Worm (Caenorhabditis elegans): ENCODE data around the gene F31B12.4.

F31B12.4 gene

DNA sequence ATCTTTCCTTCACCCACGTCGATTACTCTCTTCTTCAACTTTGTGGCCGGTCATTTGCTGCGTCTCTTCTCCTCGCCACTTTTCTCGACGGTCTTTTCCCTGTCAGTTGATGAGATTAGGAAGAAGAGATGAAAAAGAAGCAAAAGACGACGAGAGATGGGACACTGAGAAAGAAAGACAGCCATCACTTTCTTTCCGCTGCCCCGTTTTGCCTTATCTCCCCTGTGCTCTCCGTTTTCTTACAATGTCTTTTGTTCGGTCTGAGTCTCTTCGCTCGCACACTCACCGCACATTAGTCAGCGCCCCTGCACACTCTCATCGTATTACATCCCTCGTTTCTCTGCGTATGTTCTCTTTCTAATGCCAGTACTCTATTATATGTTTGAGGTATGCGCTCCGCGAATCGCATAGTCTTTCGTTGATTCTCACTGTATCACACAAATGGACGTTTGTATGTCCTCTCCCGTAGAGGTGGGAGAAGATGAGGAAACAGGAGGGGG lies 38.4 kb upstream of the F31B12.4 start (continued):
- TF ChIP-seq dpl-1 (GFP tag; optimal IDR thresholded peaks at IDR 0.05) (peak; percentile 38 to 59 (median 56)), lin-35 (GFP tag; optimal IDR thresholded peaks at IDR 0.05) (peak; percentile 68 to 85), pax-3 (tag; optimal IDR thresholded peaks at IDR 0.05) (peak; percentile 80), unc-130 (tag; optimal IDR thresholded peaks at IDR 0.05) (peak; percentile 87), aha-1 (tag; optimal IDR thresholded peaks at IDR 0.05) (peak; percentile 67), aly-2 (tag; optimal IDR thresholded peaks at IDR 0.05) (peak; percentile 26), nhr-237 (tag; optimal IDR thresholded peaks at IDR 0.05) (peak; percentile 91), isw-1 (GFP tag; IDR thresholded peaks at IDR 0.05) (peak; percentile 84), vab-15 (tag; optimal IDR thresholded peaks at IDR 0.05) (no peak), C34B4.2 (tag; optimal IDR thresholded peaks at IDR 0.05) (no peak), snpc-4 (tag; optimal IDR thresholded peaks at IDR 0.05) (peak; percentile 76), efl-3 (GFP tag; optimal IDR thresholded peaks at IDR 0.05) (no peak), mab-9 (GFP tag; IDR thresholded peaks at IDR 0.05) (peak; percentile 84), mef-2 (tag; optimal IDR thresholded peaks at IDR 0.05) (peak; percentile 91), egl-13 (tag; optimal IDR thresholded peaks at IDR 0.05) (peak; percentile 94), irx-1 (tag; optimal IDR thresholded peaks at IDR 0.05) (peak; percentile 96), lin-13 (GFP tag; optimal IDR thresholded peaks at IDR 0.05) (peak; percentile 93), ces-1 (GFP tag; optimal IDR thresholded peaks at IDR 0.05) (peak; percentile 82), nhr-47 (tag; optimal IDR thresholded peaks at IDR 0.05) (peak; percentile 98), tbx-2 (tag; optimal IDR thresholded peaks at IDR 0.05) (peak; percentile 99), nhr-71 (tag; optimal IDR thresholded peaks at IDR 0.05) (peak; percentile 100), egl-27 (tag; optimal IDR thresholded peaks at IDR 0.05) (peak; percentile 98), unc-30 (tag; optimal IDR thresholded peaks at IDR 0.05) (no peak), unc-98 (GFP tag; IDR thresholded peaks at IDR 0.05) (0 out of 2 replicates have a peak, but pooled peaks have one; percentile 16), lir-3 (tag; optimal IDR thresholded peaks at IDR 0.05; ENCODE audit: poor library complexity) (peak; percentile 87), C16A3.4 (tag; optimal IDR thresholded peaks at IDR 0.05) (peak; percentile 86), mep-1 (tag; optimal IDR thresholded peaks at IDR 0.05) (peak; percentile 87), nhr-11 (tag; optimal IDR thresholded peaks at IDR 0.05) (peak; percentile 93), ceh-82 (tag; optimal IDR thresholded peaks at IDR 0.05) (peak; percentile 29 to 86 (median 79)), lin-15B (tag; optimal IDR thresholded peaks at IDR 0.05) (no peak), ets-5 (GFP tag; IDR thresholded peaks at IDR 0.05) (no peak), swsn-7 (tag; optimal IDR thresholded peaks at IDR 0.05) (peak; percentile 98), unc-86 (tag; optimal IDR thresholded peaks at IDR 0.05) (peak; percentile 97), skn-1 (tag; optimal IDR thresholded peaks at IDR 0.05) (peak; percentile 73), nhr-12 (tag; optimal IDR thresholded peaks at IDR 0.05) (no peak), lin-39 (tag; optimal IDR thresholded peaks at IDR 0.05) (peak; percentile 62), efl-1 (optimal IDR thresholded peaks at IDR 0.05) (peak; percentile 74 to 90), efl-1 (GFP tag; optimal IDR thresholded peaks at IDR 0.05 in 1 of 2) (peak; percentile 28 to 95), unc-62 (GFP tag; optimal IDR thresholded peaks at IDR 0.05) (peak; percentile 6), nhr-28 (tag; optimal IDR thresholded peaks at IDR 0.05) (no peak), xbp-1 (tag; optimal IDR thresholded peaks at IDR 0.05) (peak; percentile 95), pag-3 (tag; optimal IDR thresholded peaks at IDR 0.05; ENCODE audit: borderline replicate concordance, insufficient read depth) (no peak), hlh-17 (GFP tag; optimal IDR thresholded peaks at IDR 0.05; ENCODE audit: borderline replicate concordance) (no peak), elt-3 (tag; optimal IDR thresholded peaks at IDR 0.05) (peak in 5 of 6 experiments; percentile 1 to 90 (median 79)), nhr-84 (tag; optimal IDR thresholded peaks at IDR 0.05) (no peak), zag-1 (tag; optimal IDR thresholded peaks at IDR 0.05) (peak; percentile 95), jun-1 (tag; optimal IDR thresholded peaks at IDR 0.05) (peak; percentile 95), Y116A8C.19 (tag; optimal IDR thresholded peaks at IDR 0.05; ENCODE audit: borderline replicate concordance) (peak; percentile 9), fkh-8 (tag; optimal IDR thresholded peaks at IDR 0.05) (peak; percentile 95), ama-1 (optimal IDR thresholded peaks at IDR 0.05) (peak; percentile 35), tlp-1 (tag; optimal IDR thresholded peaks at IDR 0.05) (no peak), sptf-1 (tag; optimal IDR thresholded peaks at IDR 0.05) (no peak), nhr-90 (tag; optimal IDR thresholded peaks at IDR 0.05; ENCODE audit: poor library complexity) (peak; percentile 95)

Measured in whole organism, L1 larva.